Fruit fly (Drosophila melanogaster): ENCODE data around the gene CG32642.

- no peak for TF ChIP-seq Smox (GFP tag; optimal IDR thresholded peaks at IDR 0.05)
- TF ChIP-seq Lpt (GFP tag; optimal IDR thresholded peaks at IDR 0.05), result no peak
- no peak for TF ChIP-seq Blimp-1 (GFP tag; optimal IDR thresholded peaks at IDR 0.05)
- TF ChIP-seq CG4318 (GFP tag; optimal IDR thresholded peaks at IDR 0.05), result no peak
- TF ChIP-seq CG3919 (GFP tag; optimal IDR thresholded peaks at IDR 0.05), result no peak
- TF ChIP-seq CG16779 (tag; optimal IDR thresholded peaks at IDR 0.05), result no peak
- TF ChIP-seq Ets21C (GFP tag; optimal IDR thresholded peaks at IDR 0.05), result no peak
- TF ChIP-seq OdsH (GFP tag; optimal IDR thresholded peaks at IDR 0.05), result no peak
- no peak for TF ChIP-seq CG6854 (GFP tag; optimal IDR thresholded peaks at IDR 0.05)
- TF ChIP-seq esn (GFP tag; optimal IDR thresholded peaks at IDR 0.05), result no peak
- TF ChIP-seq CG11762 (GFP tag; optimal IDR thresholded peaks at IDR 0.05; ENCODE audit: insufficient read depth), result no peak
These were observed at the start of gene CG32642 for dm6 chrX:12958920-12959319.

Measured in whole organism, prepupa.